Fruit fly (Drosophila melanogaster): ENCODE measurements around the gene LManI.

LManI gene

DNA sequence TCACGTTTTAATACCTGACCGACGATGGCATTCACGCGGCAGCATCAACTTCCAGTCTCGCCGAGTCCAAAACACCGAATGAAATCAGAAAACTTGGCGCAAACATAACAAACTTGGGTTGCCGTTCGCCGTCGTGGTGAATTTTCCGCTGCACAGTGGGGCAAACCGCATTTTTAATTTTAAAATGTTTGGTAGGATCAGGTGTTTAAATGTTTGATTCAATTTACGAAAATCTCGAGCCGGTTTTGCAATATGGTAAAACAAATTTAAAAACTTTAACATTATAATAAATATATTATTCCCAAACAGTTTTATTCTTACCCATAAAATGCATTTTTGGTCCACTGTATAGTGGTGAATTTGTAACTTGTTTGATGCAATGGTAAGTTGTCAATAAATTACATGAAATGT, 17.2 kb upstream of the LManI start, which contains the start of gene RluA-1 (continued):
- peak; percentile 95 to 96 for TF ChIP-seq Pdp1 (GFP tag; optimal IDR thresholded peaks at IDR 0.05)
- TF ChIP-seq CkIIα-i1 (GFP tag; IDR thresholded peaks at IDR 0.05) = no peak
- TF ChIP-seq dan (GFP tag; IDR thresholded peaks at IDR 0.05) = peak; percentile 97
- TF ChIP-seq seq (GFP tag; IDR thresholded peaks at IDR 0.05) = peak; percentile 100
- peak; percentile 93 for TF ChIP-seq nom (GFP tag; optimal IDR thresholded peaks at IDR 0.05)
- TF ChIP-seq scrt (GFP tag; optimal IDR thresholded peaks at IDR 0.05) = peak; percentile 96
- peak; percentile 99 for TF ChIP-seq ttk (GFP tag; IDR thresholded peaks at IDR 0.05)
- peak; percentile 99 for TF ChIP-seq CG1233 (GFP tag; optimal IDR thresholded peaks at IDR 0.05)
- peak; percentile 12 for TF ChIP-seq HLHmδ (GFP tag; optimal IDR thresholded peaks at IDR 0.05)
- peak; percentile 94 for TF ChIP-seq kni (GFP tag; optimal IDR thresholded peaks at IDR 0.05)
- TF ChIP-seq psq (GFP tag; optimal IDR thresholded peaks at IDR 0.05) = peak; percentile 96
- TF ChIP-seq Blimp-1 (GFP tag; optimal IDR thresholded peaks at IDR 0.05) = peak; percentile 99
- peak; percentile 97 for TF ChIP-seq mirr (GFP tag; optimal IDR thresholded peaks at IDR 0.05)
- peak; percentile 98 for TF ChIP-seq CG16815 (GFP tag; optimal IDR thresholded peaks at IDR 0.05)
- TF ChIP-seq CG8089 (GFP tag; optimal IDR thresholded peaks at IDR 0.05) = peak; percentile 92
- peak; percentile 44 for TF ChIP-seq Dref (GFP tag; IDR thresholded peaks at IDR 0.05)
- peak; percentile 4 for TF ChIP-seq gfzf (GFP tag; optimal IDR thresholded peaks at IDR 0.05)
- TF ChIP-seq Dfd (GFP tag; optimal IDR thresholded peaks at IDR 0.05) = no peak
- peak; percentile 100 for TF ChIP-seq CG12659 (GFP tag; optimal IDR thresholded peaks at IDR 0.05)
- TF ChIP-seq cwo (GFP tag; optimal IDR thresholded peaks at IDR 0.05) = peak; percentile 98
- TF ChIP-seq otp (GFP tag; IDR thresholded peaks at IDR 0.05) = peak; percentile 99
- TF ChIP-seq Optix (GFP tag; IDR thresholded peaks at IDR 0.05) = peak; percentile 99
- TF ChIP-seq CG6175 (GFP tag; IDR thresholded peaks at IDR 0.05) = peak; percentile 98
- peak; percentile 98 for TF ChIP-seq CG17912 (GFP tag; optimal IDR thresholded peaks at IDR 0.05)
- TF ChIP-seq nerfin-2 (GFP tag; IDR thresholded peaks at IDR 0.05; ENCODE audit: partially characterized antibody) = no peak; the same call in none of the 2 replicates
- peak; percentile 98 for TF ChIP-seq stwl (tag; optimal IDR thresholded peaks at IDR 0.05)
- peak; percentile 79 for TF ChIP-seq eyg (GFP tag; optimal IDR thresholded peaks at IDR 0.05)
- TF ChIP-seq CG6813 (GFP tag; optimal IDR thresholded peaks at IDR 0.05) = peak; percentile 99
- TF ChIP-seq CG4424 (GFP tag; optimal IDR thresholded peaks at IDR 0.05) = peak; percentile 99
- TF ChIP-seq CG6654 (GFP tag; optimal IDR thresholded peaks at IDR 0.05) = peak; percentile 94
- TF ChIP-seq vfl (GFP tag; optimal IDR thresholded peaks at IDR 0.05) = peak; percentile 96
- peak; percentile 99 for TF ChIP-seq tin (GFP tag; optimal IDR thresholded peaks at IDR 0.05)
- peak; percentile 99 for TF ChIP-seq CG7839 (tag; optimal IDR thresholded peaks at IDR 0.05)
- TF ChIP-seq luna (GFP tag; optimal IDR thresholded peaks at IDR 0.05) = no peak
- TF ChIP-seq CG10147 (GFP tag; optimal IDR thresholded peaks at IDR 0.05) = peak; percentile 98
- TF ChIP-seq CG8765 (GFP tag; IDR thresholded peaks at IDR 0.05) = peak; percentile 98
- TF ChIP-seq CG1647 (GFP tag; optimal IDR thresholded peaks at IDR 0.05) = peak; percentile 96
- peak; percentile 83 for TF ChIP-seq her (GFP tag; optimal IDR thresholded peaks at IDR 0.05)
- peak; percentile 79 for TF ChIP-seq CTCF (GFP tag; optimal IDR thresholded peaks at IDR 0.05)
- no peak for TF ChIP-seq br (optimal IDR thresholded peaks at IDR 0.05)
- TF ChIP-seq klu (GFP tag; IDR thresholded peaks at IDR 0.05) = peak; percentile 98
- peak; percentile 96 for TF ChIP-seq GATAe (GFP tag; conservative IDR thresholded peaks at IDR 0.05)
- peak; percentile 79 for TF ChIP-seq emc (GFP tag; optimal IDR thresholded peaks at IDR 0.05)
- peak; percentile 70 for TF ChIP-seq Opbp (GFP tag; IDR thresholded peaks at IDR 0.05; ENCODE audit: partially characterized antibody)
- peak; percentile 91 for TF ChIP-seq Deaf1 (tag; optimal IDR thresholded peaks at IDR 0.05)
- TF ChIP-seq CG6689 (GFP tag; IDR thresholded peaks at IDR 0.05) = peak; percentile 99
- peak; percentile 99 for TF ChIP-seq Dek (tag; optimal IDR thresholded peaks at IDR 0.05)
- TF ChIP-seq CG17385 (GFP tag; optimal IDR thresholded peaks at IDR 0.05) = peak; percentile 99
- TF ChIP-seq Tbp (GFP tag; optimal IDR thresholded peaks at IDR 0.05) = no peak
- peak; percentile 98 for TF ChIP-seq CG11085 (GFP tag; IDR thresholded peaks at IDR 0.05)
- no peak for TF ChIP-seq Lpt (GFP tag; optimal IDR thresholded peaks at IDR 0.05)
- peak; percentile 94 for TF ChIP-seq E2f2 (GFP tag; IDR thresholded peaks at IDR 0.05)

All from whole organism, embryonic.